Worm (Caenorhabditis elegans): ENCODE measurements around the gene spig-10.

The spig-10 gene

ce11 chrV:6993999-6994398 lies 12.1 kb upstream of the spig-10 start (continued):
- peak; percentile 5 for TF ChIP-seq pqm-1 (tag; optimal IDR thresholded peaks at IDR 0.05)
- TF ChIP-seq nhr-28 (tag; optimal IDR thresholded peaks at IDR 0.05), result peak; percentile 84
- no peak for TF ChIP-seq nhr-102 (tag; optimal IDR thresholded peaks at IDR 0.05)
- no peak for TF ChIP-seq dmd-9 (GFP tag; IDR thresholded peaks at IDR 0.05)
- peak; percentile 14 for TF ChIP-seq mep-1 (tag; optimal IDR thresholded peaks at IDR 0.05)
- peak; percentile 79 for TF ChIP-seq cey-2 (tag; optimal IDR thresholded peaks at IDR 0.05; ENCODE audit: borderline replicate concordance, insufficient read depth)
- TF ChIP-seq mdl-1 (tag; optimal IDR thresholded peaks at IDR 0.05), result peak in 1 of 2 experiments; percentile 66

DNA sequence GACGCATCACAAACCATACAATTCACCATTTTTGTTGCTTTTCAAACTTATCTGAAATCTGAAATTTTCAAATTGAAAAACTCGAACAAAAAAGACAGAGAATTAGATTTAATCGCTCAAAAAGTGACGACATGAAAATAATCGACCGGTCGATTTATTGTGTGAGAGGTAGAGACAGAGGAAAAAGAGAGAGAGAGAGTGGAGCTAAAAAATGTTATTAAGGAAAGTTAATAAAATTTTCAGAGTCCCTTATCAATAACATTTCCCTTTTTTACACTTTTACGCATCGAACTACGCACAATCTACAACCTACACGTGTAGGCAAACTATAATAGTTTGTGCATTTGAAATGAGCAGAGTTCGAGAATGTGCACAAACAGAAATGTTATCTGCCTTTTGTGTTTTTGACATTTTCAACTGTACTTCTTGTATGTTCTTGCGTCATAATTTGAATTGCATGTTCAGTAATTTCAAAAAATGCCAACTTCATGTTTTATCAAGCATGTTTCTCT lies 9.0 kb upstream of the spig-10 start, which contains the start of gene nhr-107:
Gene nhr-107 (minus strand): TSS at position 51 of the 512 bp plus-strand sequence.
- TF ChIP-seq daf-16 (GFP tag; optimal IDR thresholded peaks at IDR 0.05) (no peak), daf-16 (tag; optimal IDR thresholded peaks at IDR 0.05) (peak; percentile 78), dmd-6 (GFP tag; IDR thresholded peaks at IDR 0.05) (peak; percentile 13), jun-1 (tag; optimal IDR thresholded peaks at IDR 0.05) (no peak), set-16 (GFP tag; IDR thresholded peaks at IDR 0.05) (no peak), dve-1 (tag; optimal IDR thresholded peaks at IDR 0.05; ENCODE audit: insufficient read depth) (peak; percentile 24), lsy-2 (tag; optimal IDR thresholded peaks at IDR 0.05) (peak in 1 of 2 experiments; percentile 19), nhr-28 (tag; optimal IDR thresholded peaks at IDR 0.05) (peak; percentile 96), php-3 (GFP tag; IDR thresholded peaks at IDR 0.05) (peak; percentile 18; the same call in 1 of the 2 replicates)

DNA sequence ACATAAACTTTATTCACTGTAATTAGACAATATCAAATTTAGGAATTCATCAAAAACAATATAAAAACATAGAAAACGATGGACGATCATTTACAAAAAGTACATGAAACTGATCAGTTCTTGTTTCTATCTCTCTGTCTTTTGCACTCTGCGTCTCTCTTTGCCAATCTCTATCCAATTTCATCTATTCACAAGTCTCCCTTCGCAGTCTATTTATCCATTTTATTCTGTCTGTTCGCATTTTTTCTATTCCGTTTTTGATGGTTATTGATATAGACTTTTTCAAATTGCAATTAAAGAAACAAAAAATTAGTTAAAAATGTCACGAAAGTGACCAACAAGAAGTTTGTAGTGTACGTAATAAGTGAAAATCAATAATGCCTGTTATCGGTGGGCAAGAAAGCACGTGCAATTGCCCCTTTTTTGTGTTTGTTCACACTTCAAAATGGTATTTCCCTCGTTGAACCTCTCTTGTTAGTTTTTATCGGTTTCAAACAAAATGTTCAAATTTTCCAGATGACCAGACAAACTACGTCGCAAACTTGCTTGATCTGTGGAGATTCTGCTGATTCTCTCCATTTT lies 7.7 kb upstream of the spig-10 start, which contains the start of gene nhr-42:
Gene nhr-42 (plus strand): TSS at position 517 of the 582 bp plus-strand sequence.
- TF ChIP-seq fkh-10 (GFP tag; optimal IDR thresholded peaks at IDR 0.05) (no peak), saeg-2 (GFP tag; IDR thresholded peaks at IDR 0.05) (no peak), dmd-6 (GFP tag; IDR thresholded peaks at IDR 0.05) (peak; percentile 54), daf-16 (GFP tag; optimal IDR thresholded peaks at IDR 0.05) (no peak), daf-16 (tag; optimal IDR thresholded peaks at IDR 0.05) (peak; percentile 51), ceh-20 (GFP tag; IDR thresholded peaks at IDR 0.05) (no peak), fos-1 (tag; optimal IDR thresholded peaks at IDR 0.05) (no peak), F37D6.2 (tag; optimal IDR thresholded peaks at IDR 0.05) (no peak), ceh-82 (tag; optimal IDR thresholded peaks at IDR 0.05) (no peak), ama-1 (optimal IDR thresholded peaks at IDR 0.05) (no peak), php-3 (GFP tag; IDR thresholded peaks at IDR 0.05) (no peak), unc-130 (GFP tag; optimal IDR thresholded peaks at IDR 0.05) (no peak), ceh-28 (tag; optimal IDR thresholded peaks at IDR 0.05) (no peak), zip-2 (tag; optimal IDR thresholded peaks at IDR 0.05) (no peak), T20F7.1 (GFP tag; optimal IDR thresholded peaks at IDR 0.05) (no peak), daf-8 (GFP tag; IDR thresholded peaks at IDR 0.05) (no peak), mxl-2 (GFP tag; conservative IDR thresholded peaks at IDR 0.05) (no peak), dmd-8 (GFP tag; IDR thresholded peaks at IDR 0.05) (no peak), F49E8.2 (tag; optimal IDR thresholded peaks at IDR 0.05; ENCODE audit: borderline replicate concordance) (no peak), Y105C5A.15 (GFP tag; IDR thresholded peaks at IDR 0.05) (no peak), unc-62 (GFP tag; optimal IDR thresholded peaks at IDR 0.05 in 1 of 2) (no peak), unc-62 (tag; optimal IDR thresholded peaks at IDR 0.05) (no peak), nhr-28 (tag; optimal IDR thresholded peaks at IDR 0.05) (peak; percentile 79), nhr-237 (tag; optimal IDR thresholded peaks at IDR 0.05) (no peak), cey-2 (tag; optimal IDR thresholded peaks at IDR 0.05; ENCODE audit: borderline replicate concordance, insufficient read depth) (no peak), dve-1 (tag; optimal IDR thresholded peaks at IDR 0.05; ENCODE audit: insufficient read depth) (peak; percentile 19), pha-4 (GFP tag; IDR thresholded peaks at IDR 0.05) (no peak), pha-4 (tag; optimal IDR thresholded peaks at IDR 0.05) (no peak), egl-43 (GFP tag; IDR thresholded peaks at IDR 0.05) (no peak), mep-1 (tag; optimal IDR thresholded peaks at IDR 0.05) (peak; percentile 20), zfp-2 (tag; optimal IDR thresholded peaks at IDR 0.05) (no peak), lsy-2 (tag; optimal IDR thresholded peaks at IDR 0.05) (peak in 1 of 2 experiments; percentile 20), spr-1 (tag; optimal IDR thresholded peaks at IDR 0.05) (no peak), hlh-30 (tag; optimal IDR thresholded peaks at IDR 0.05; ENCODE audit: insufficient read depth) (peak; percentile 39), lir-3 (tag; optimal IDR thresholded peaks at IDR 0.05) (no peak), snpc-4 (tag; optimal IDR thresholded peaks at IDR 0.05) (no peak), aha-1 (tag) (peak; percentile 73), nhr-41 (GFP tag; IDR thresholded peaks at IDR 0.05) (no peak), hif-1 (tag; optimal IDR thresholded peaks at IDR 0.05) (peak in 1 of 2 experiments; percentile 57), lin-39 (tag; optimal IDR thresholded peaks at IDR 0.05) (no peak)
